Worm (Caenorhabditis elegans) whole organism, L4 larva: ENCODE measurements around the gene asp-6.

Source experiments
- F26F4.8 ChIP-seq: fragments of 200-800 bp; sonication (Bioruptor generic); conservative IDR thresholded peaks from 2 replicates; pipeline ENCODE4 v1.3.6; 2022; ENCODE audit warnings: missing genetic modification characterization, missing compliant biosample characterization
- F49E8.2 ChIP-seq: sonication (generic microtip); optimal IDR thresholded peaks from 2 replicates; lab custom pipeline; 2016; ENCODE audit warnings: missing compliant biosample characterization, mild to moderate bottlenecking, missing genetic modification characterization, borderline replicate concordance
- T20F7.1 ChIP-seq: fragments of 200-800 bp; sonication (Bioruptor generic); optimal IDR thresholded peaks from 2 replicates; lab custom pipeline; 2018; ENCODE audit warnings: mild to moderate bottlenecking, missing genetic modification characterization, missing compliant biosample characterization
- Y48G9A.11 ChIP-seq: fragments of 200-800 bp; sonication (Bioruptor generic); IDR thresholded peaks from 2 replicates; pipeline ENCODE4 v1.3.6; 2022; ENCODE audit warnings: missing genetic modification reagents, missing genetic modification characterization, missing compliant biosample characterization
- aly-2 ChIP-seq: sonication (generic microtip); optimal IDR thresholded peaks from 2 replicates; lab custom pipeline; 2018; ENCODE audit warnings: missing biosample characterization, missing genetic modification characterization
- ama-1 ChIP-seq: fragments of 150-350 bp; optimal IDR thresholded peaks from 2 replicates; lab custom pipeline; 2014; ENCODE audit warnings: inconsistent platforms, mixed read lengths
- attf-4 ChIP-seq: sonication (generic microtip); optimal IDR thresholded peaks from 3 replicates; lab custom pipeline; 2017; ENCODE audit warnings: missing biosample characterization, missing genetic modification characterization
- ceh-62 ChIP-seq: sonication (generic microtip); optimal IDR thresholded peaks from 2 replicates; lab custom pipeline; 2017; ENCODE audit warnings: missing biosample characterization, missing genetic modification characterization
- daf-16 ChIP-seq, 3 experiments: sonication (generic microtip); optimal IDR thresholded peaks; 2 replicates each; lab custom pipeline; 2016 to 2017; ENCODE audit warnings: missing genetic modification characterization in 3 of 3, missing genetic modification reagents in 3 of 3, mild to moderate bottlenecking in 2 of 3, missing compliant biosample characterization in 2 of 3, missing biosample characterization in 1 of 3, moderate library complexity in 1 of 3
- dmd-6 ChIP-seq: fragments of 200-800 bp; sonication (Bioruptor generic); IDR thresholded peaks from 2 replicates; pipeline ENCODE4 v1.3.6; 2022; ENCODE audit warnings: missing genetic modification reagents, missing genetic modification characterization, missing compliant biosample characterization
- dmd-9 ChIP-seq: fragments of 200-800 bp; sonication (Bioruptor generic); IDR thresholded peaks from 2 replicates; pipeline ENCODE4 v1.3.6; 2022; ENCODE audit warnings: missing genetic modification reagents, missing genetic modification characterization, missing compliant biosample characterization
- dve-1 ChIP-seq: sonication (generic microtip); optimal IDR thresholded peaks from 2 replicates; lab custom pipeline; 2017; ENCODE audit warnings: antibody characterized with exemption, mild to moderate bottlenecking, missing genetic modification characterization, missing compliant biosample characterization; ENCODE audit not compliant: insufficient read depth
- fos-1 ChIP-seq: fragments of 150-350 bp; optimal IDR thresholded peaks from 2 replicates; lab custom pipeline; 2014; ENCODE audit warnings: missing biosample characterization, missing genetic modification characterization
- gei-8 ChIP-seq: fragments of 200-800 bp; sonication (Bioruptor generic); optimal IDR thresholded peaks from 2 replicates; lab custom pipeline; 2018; ENCODE audit warnings: mild to moderate bottlenecking, missing genetic modification characterization, missing compliant biosample characterization
- hif-1 ChIP-seq, 2 experiments: sonication (generic microtip); optimal IDR thresholded peaks; 2 replicates each; lab custom pipeline; 2016 to 2017; ENCODE audit warnings: missing compliant biosample characterization in 2 of 2, missing genetic modification characterization in 2 of 2, missing genetic modification reagents in 2 of 2, missing genotype in 2 of 2, mild to moderate bottlenecking in 1 of 2
- hlh-11 ChIP-seq: fragments of 200-800 bp; sonication (Bioruptor generic); optimal IDR thresholded peaks from 2 replicates; lab custom pipeline; 2018; ENCODE audit warnings: mild to moderate bottlenecking, missing genetic modification characterization, missing compliant biosample characterization
- hlh-30 ChIP-seq: sonication (generic microtip); optimal IDR thresholded peaks from 2 replicates; lab custom pipeline; 2017; ENCODE audit warnings: antibody characterized with exemption, mild to moderate bottlenecking, missing genetic modification characterization, missing compliant biosample characterization; ENCODE audit not compliant: insufficient read depth
- hmg-1.1 ChIP-seq: fragments of 200-800 bp; sonication (Bioruptor generic); IDR thresholded peaks from 2 replicates; pipeline ENCODE4 v1.3.6; 2022; ENCODE audit warnings: missing genetic modification reagents, missing genetic modification characterization, missing compliant biosample characterization
- lin-1 ChIP-seq: fragments of 200-800 bp; sonication (Bioruptor generic); IDR thresholded peaks from 2 replicates; pipeline ENCODE4 v1.3.6; 2022; ENCODE audit warnings: missing genetic modification reagents, missing genetic modification characterization, missing compliant biosample characterization
- lin-38 ChIP-seq: fragments of 200-800 bp; sonication (Bioruptor generic); IDR thresholded peaks from 2 replicates; pipeline ENCODE4 v1.3.6; 2022; ENCODE audit warnings: missing genetic modification reagents, missing genetic modification characterization, missing compliant biosample characterization
- madf-9 ChIP-seq: fragments of 200-800 bp; sonication (Bioruptor generic); conservative IDR thresholded peaks from 2 replicates; pipeline ENCODE4 v1.3.6; 2022; ENCODE audit warnings: missing genetic modification reagents, missing genetic modification characterization, missing compliant biosample characterization
- mep-1 ChIP-seq: fragments of 150-350 bp; sonication (generic microtip); optimal IDR thresholded peaks from 3 replicates; lab custom pipeline; 2014; ENCODE audit warnings: missing biosample characterization, missing genetic modification characterization
- mxl-3 ChIP-seq: fragments of 200-800 bp; sonication (Bioruptor generic); optimal IDR thresholded peaks from 2 replicates; lab custom pipeline; 2018; ENCODE audit warnings: mild to moderate bottlenecking, missing genetic modification characterization, missing compliant biosample characterization
- nhr-10 ChIP-seq: fragments of 150-350 bp; optimal IDR thresholded peaks from 2 replicates; lab custom pipeline; 2014; ENCODE audit warnings: missing biosample characterization, missing genetic modification characterization
- nhr-102 ChIP-seq: sonication (generic microtip); optimal IDR thresholded peaks from 2 replicates; lab custom pipeline; 2016; ENCODE audit warnings: mild to moderate bottlenecking, missing genetic modification characterization, moderate library complexity, missing compliant biosample characterization
- nhr-28 ChIP-seq: fragments of 150-350 bp; optimal IDR thresholded peaks from 2 replicates; lab custom pipeline; 2014; ENCODE audit warnings: missing biosample characterization, missing genetic modification characterization
- nhr-41 ChIP-seq: fragments of 200-800 bp; sonication (Bioruptor generic); IDR thresholded peaks from 2 replicates; pipeline ENCODE4 v1.3.6; 2022; ENCODE audit warnings: missing genetic modification reagents, missing genetic modification characterization, missing compliant biosample characterization
- nhr-48 ChIP-seq: sonication (generic microtip); optimal IDR thresholded peaks from 2 replicates; lab custom pipeline; 2016; ENCODE audit warnings: mild to moderate bottlenecking, missing genetic modification characterization, missing compliant biosample characterization
- nhr-77 ChIP-seq: fragments of 150-350 bp; optimal IDR thresholded peaks from 2 replicates; lab custom pipeline; 2014; ENCODE audit warnings: missing biosample characterization, missing genetic modification characterization
- pha-4 ChIP-seq, 2 experiments: fragments of 150-350 bp in 1 of 2; fragments of 200-800 bp in 1 of 2; sonication (Bioruptor generic) in 1 of 2; IDR thresholded peaks in 1 of 2; optimal IDR thresholded peaks in 1 of 2; 2 replicates each; pipeline versions ENCODE4 v1.3.6 to Lab custom; 2014 to 2022; ENCODE audit warnings: missing genetic modification characterization in 2 of 2, missing genetic modification reagents in 2 of 2, missing biosample characterization in 1 of 2, missing compliant biosample characterization in 1 of 2
- php-3 ChIP-seq: fragments of 200-800 bp; sonication (Bioruptor generic); IDR thresholded peaks from 2 replicates; pipeline ENCODE4 v1.3.6; 2022; ENCODE audit warnings: missing genetic modification reagents, missing genetic modification characterization, missing compliant biosample characterization
- pqm-1 ChIP-seq: sonication (generic microtip); optimal IDR thresholded peaks from 2 replicates; lab custom pipeline; 2017; ENCODE audit warnings: missing biosample characterization, missing genetic modification characterization
- snpc-4 ChIP-seq: fragments of 150-350 bp; optimal IDR thresholded peaks from 2 replicates; lab custom pipeline; 2014; ENCODE audit warnings: missing biosample characterization, missing genetic modification characterization
- tag-97 ChIP-seq: fragments of 200-800 bp; sonication (Bioruptor generic); IDR thresholded peaks from 2 replicates; pipeline ENCODE4 v1.3.6; 2022; ENCODE audit warnings: missing genetic modification characterization, missing compliant biosample characterization
- tra-1 ChIP-seq: fragments of 200-800 bp; sonication (Bioruptor generic); IDR thresholded peaks from 2 replicates; pipeline ENCODE4 v1.3.6; 2022; ENCODE audit warnings: missing genetic modification reagents, missing genetic modification characterization, missing compliant biosample characterization
- unc-62 ChIP-seq, 3 experiments: fragments of 150-350 bp in 1 of 3; sonication (generic microtip); optimal IDR thresholded peaks in 2 of 3; peaks in 1 of 3; 1 replicate in 1 of 3; 2 replicates in 2 of 3; lab custom pipeline; 2014 to 2017; ENCODE audit warnings: missing biosample characterization in 3 of 3, missing genetic modification characterization in 3 of 3, missing genetic modification reagents in 3 of 3, missing genotype in 1 of 3
- zip-11 ChIP-seq: fragments of 200-800 bp; sonication (Bioruptor generic); IDR thresholded peaks from 2 replicates; pipeline ENCODE4 v1.3.6; 2022; ENCODE audit warnings: missing genetic modification characterization, missing compliant biosample characterization
- ztf-7 ChIP-seq: fragments of 150-350 bp; optimal IDR thresholded peaks from 2 replicates; lab custom pipeline; 2014; ENCODE audit warnings: missing biosample characterization, missing genetic modification characterization

The asp-6 gene

DNA sequence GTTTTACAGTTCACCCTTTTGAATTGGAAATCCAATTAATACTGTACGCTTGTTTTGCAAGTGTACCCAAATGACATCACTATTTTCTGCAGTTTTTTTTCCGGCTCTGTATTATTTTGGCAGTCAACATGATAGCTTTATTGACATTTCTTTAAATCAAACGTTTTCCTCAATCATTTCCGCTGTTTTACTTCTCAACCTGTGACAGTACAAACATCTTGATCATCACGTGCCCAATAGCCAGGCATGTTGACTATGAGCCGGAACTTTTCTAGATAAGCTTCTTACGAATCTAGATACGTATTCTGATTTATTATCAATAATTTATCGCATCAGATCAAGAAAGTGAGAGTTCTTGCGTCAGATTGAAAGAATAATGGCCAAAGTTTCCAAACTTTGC lies 1.1 kb upstream of the asp-6 start:
- TF ChIP-seq nhr-48 (tag; lab: Kevin White, UChicago) (peak; percentile 73), php-3 (GFP tag; lab: Robert Waterston, UW) (peak; percentile 50; the same call in 1 of the 2 replicates), zip-11 (no peak), hlh-30 (peak; percentile 47), tra-1 (GFP tag; lab: Robert Waterston, UW) (peak; percentile 35; the same call in 1 of the 2 replicates), lin-1 (GFP tag; lab: Robert Waterston, UW) (peak; percentile 84), dve-1 (peak; percentile 87), tag-97 (GFP tag; lab: Robert Waterston, UW) (no peak), madf-9 (GFP tag; lab: Robert Waterston, UW) (no peak), hlh-11 (tag; lab: Kevin White, UChicago) (peak; percentile 75), F26F4.8 (GFP tag; lab: Robert Waterston, UW) (no peak), attf-4 (tag; lab: Kevin White, UChicago) (no peak), hmg-1.1 (GFP tag; lab: Robert Waterston, UW) (no peak), aly-2 (no peak), hif-1 (tag; optimal IDR thresholded peaks at IDR 0.05; lab: Kevin White, UChicago) (peak in 1 of 2 experiments; percentile 19), dmd-9 (no peak), Y48G9A.11 (GFP tag; lab: Robert Waterston, UW) (no peak), mxl-3 (GFP tag; lab: Kevin White, UChicago) (no peak), nhr-41 (GFP tag; lab: Robert Waterston, UW) (no peak), daf-16 (GFP tag; optimal IDR thresholded peaks at IDR 0.05; lab: Kevin White, UChicago) (peak in 1 of 2 experiments; percentile 53), daf-16 (tag; optimal IDR thresholded peaks at IDR 0.05; lab: Kevin White, UChicago) (peak; percentile 82), F49E8.2 (tag; lab: Kevin White, UChicago) (no peak), ceh-62 (tag; lab: Kevin White, UChicago) (no peak), nhr-28 (no peak), pha-4 (GFP tag; IDR thresholded peaks at IDR 0.05; lab: Robert Waterston, UW) (peak; percentile 29; the same call in 1 of the 2 replicates), pha-4 (tag; optimal IDR thresholded peaks at IDR 0.05; lab: Kevin White, UChicago) (no peak), nhr-102 (tag; lab: Kevin White, UChicago) (peak; percentile 53), dmd-6 (GFP tag; lab: Robert Waterston, UW) (peak; percentile 84)
- TF ChIP-seq, all 104 proteins: peak for 12

DNA sequence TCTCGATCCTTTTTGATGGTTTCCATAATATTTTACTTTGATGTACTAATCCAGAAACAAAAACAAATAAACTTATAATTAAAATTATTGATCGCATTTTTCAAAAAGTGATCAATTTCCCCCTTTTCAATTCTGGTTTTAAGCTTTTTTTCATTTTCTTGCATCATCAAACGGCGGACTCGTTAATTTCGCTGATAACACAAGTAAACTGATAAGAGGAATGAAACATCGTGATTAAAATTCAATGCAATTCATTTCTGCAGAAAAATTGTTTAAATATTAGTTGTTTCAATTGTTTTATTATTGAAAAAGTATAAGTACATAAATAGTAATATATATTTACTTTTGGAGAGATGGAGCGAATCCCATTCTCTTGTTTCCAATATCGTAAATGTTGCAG lies 1.5 kb downstream of the asp-6 start:
- TF ChIP-seq ztf-7 (tag; lab: Kevin White, UChicago) (peak; percentile 89), dve-1 (peak; percentile 76), ama-1 (lab: Kevin White, UChicago) (no peak), lin-1 (GFP tag; lab: Robert Waterston, UW) (0 out of 2 replicates have a peak, but pooled peaks have one; percentile 55), nhr-77 (tag; lab: Kevin White, UChicago) (peak; percentile 92), mep-1 (tag; lab: Kevin White, UChicago) (peak; percentile 69), nhr-48 (tag; lab: Kevin White, UChicago) (peak; percentile 28), dmd-6 (GFP tag; lab: Robert Waterston, UW) (peak; percentile 80), nhr-10 (tag; lab: Kevin White, UChicago) (peak; percentile 32), nhr-28 (peak; percentile 75), pqm-1 (peak; percentile 93), daf-16 (GFP tag; optimal IDR thresholded peaks at IDR 0.05; lab: Kevin White, UChicago) (no peak), daf-16 (tag; optimal IDR thresholded peaks at IDR 0.05; lab: Kevin White, UChicago) (peak; percentile 67), T20F7.1 (peak; percentile 40), unc-62 (GFP tag; optimal IDR thresholded peaks at IDR 0.05 in 1 of 2; lab: Kevin White, UChicago) (peak in 1 of 2 experiments; percentile 41), unc-62 (tag; optimal IDR thresholded peaks at IDR 0.05; lab: Kevin White, UChicago) (no peak), lin-38 (GFP tag; lab: Robert Waterston, UW) (no peak), snpc-4 (tag; lab: Kevin White, UChicago) (no peak), gei-8 (no peak), fos-1 (tag; lab: Kevin White, UChicago) (peak; percentile 31), hlh-11 (tag; lab: Kevin White, UChicago) (peak; percentile 54)
